Worm (Caenorhabditis elegans) whole organism, dauer: Measurements from ENCODE around the gene cpr-8.

Experiments used
- unc-62 ChIP-seq: sonication (generic microtip); optimal IDR thresholded peaks from 2 replicates; lab custom pipeline; 2017; ENCODE audit warnings: missing biosample characterization, missing genetic modification reagents, missing genetic modification characterization

The cpr-8 gene

DNA sequence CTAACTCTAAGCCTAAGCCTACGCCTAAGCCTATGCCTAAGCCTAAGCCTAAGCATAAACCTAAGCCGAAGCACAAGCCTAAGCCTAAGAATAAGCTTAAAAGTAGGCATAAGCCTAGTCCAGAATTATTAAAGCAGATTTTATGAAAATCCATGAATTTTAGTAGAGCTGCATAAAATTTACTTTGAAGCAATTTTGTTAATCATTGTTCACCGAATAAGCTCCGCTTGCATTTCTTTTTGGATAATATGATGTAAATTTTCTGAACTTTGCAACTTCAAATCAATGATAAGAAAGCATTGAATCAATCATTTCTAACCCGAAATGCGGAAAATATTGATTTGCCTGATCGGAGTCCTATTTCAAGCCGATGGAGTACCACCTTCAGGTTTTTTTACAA lies at the start of gene cpr-8:
TSS of gene cpr-8 (plus strand) at position 301 of the 400 bp plus-strand sequence.
- TF ChIP-seq unc-62 (GFP tag; lab: Kevin White, UChicago), result no peak

DNA sequence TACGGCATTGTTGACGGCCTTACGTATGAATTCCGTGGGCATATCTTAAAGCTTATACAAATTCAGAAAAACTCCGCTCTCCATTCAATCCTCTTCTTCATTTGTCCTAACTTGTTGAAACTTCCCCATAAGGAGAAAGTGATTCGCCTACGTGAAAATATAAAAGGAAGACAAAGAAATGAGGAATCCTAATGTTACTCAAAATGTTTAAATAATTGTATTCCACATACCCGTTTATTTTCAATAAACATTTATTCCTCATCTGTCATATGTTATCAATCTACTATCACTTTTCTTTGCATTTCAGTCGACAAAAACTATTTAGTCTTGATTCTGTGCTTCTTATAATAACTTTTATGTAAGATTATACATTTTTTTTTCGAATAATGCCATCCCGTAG lies 46.4 kb upstream of the cpr-8 start, which contains the start of gene clec-203:
TSS of gene clec-203 (plus strand) at position 301 of the 400 bp plus-strand sequence.
- no peak for TF ChIP-seq unc-62 (GFP tag; lab: Kevin White, UChicago)

DNA sequence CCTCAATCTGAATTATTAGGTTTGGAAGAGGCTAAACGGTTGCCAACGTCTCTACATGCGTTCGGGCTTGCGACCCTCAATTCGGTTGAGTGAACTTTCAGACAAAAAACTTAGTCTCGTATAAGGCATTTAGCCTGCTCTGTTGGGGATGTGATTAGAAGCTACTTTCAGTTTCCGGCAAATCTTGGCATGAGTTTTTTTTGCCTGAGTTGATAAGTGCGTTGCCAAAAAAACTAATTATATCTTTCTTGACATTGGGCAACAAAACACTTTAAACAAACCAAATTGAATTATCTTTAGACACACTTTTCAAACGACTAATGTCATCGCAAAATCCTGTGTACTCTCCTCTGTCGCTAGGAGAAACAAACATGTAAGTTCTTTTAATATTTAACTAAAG lies 42.0 kb upstream of the cpr-8 start, which contains the start of gene Y50D4B.4:
TSS of gene Y50D4B.4 (plus strand) at position 301 of the 400 bp plus-strand sequence.
- TF ChIP-seq unc-62 (GFP tag; lab: Kevin White, UChicago), result no peak

DNA sequence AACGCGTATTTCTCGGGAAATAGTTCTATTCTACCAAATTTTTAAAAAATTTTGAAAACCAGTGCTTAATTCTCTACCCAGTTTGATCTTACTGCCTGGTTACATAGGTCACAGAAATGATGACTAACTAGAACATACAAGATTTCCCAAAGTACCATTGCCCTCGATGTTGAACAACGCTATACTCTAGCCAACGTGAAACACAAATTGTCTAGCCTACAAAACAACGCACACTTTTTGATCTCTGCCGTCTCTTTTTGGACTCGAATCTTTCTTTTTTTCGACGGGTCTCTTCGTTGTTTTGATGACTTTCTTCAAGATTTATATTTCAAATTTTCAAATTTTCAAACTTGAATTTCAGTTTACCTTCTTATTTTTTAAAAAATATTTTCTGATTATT lies 34.1 kb upstream of the cpr-8 start, which contains the start of gene Y50D4B.2:
TSS of gene Y50D4B.2 (plus strand) at position 301 of the 400 bp plus-strand sequence.
- TF ChIP-seq unc-62 (GFP tag; lab: Kevin White, UChicago), result no peak

DNA sequence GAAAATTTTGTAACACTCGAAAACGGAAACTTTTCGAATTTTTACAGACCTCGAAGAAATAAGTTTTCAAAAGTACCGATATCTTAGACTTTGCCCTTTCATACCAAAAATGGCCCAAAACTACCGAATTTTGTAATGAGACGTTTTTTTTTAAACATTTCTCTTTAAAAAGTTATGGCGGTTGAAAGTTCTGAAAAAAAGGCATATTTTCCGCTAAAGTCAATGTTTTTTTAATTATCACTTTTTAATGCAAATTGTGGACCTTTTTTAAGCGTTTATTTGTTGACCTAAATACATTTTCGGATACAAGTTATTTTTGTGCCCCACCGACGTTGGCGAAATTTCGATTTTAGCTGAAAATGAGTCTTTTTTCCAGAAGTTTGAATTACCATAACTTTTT lies 31.8 kb upstream of the cpr-8 start:
- TF ChIP-seq unc-62 (GFP tag; lab: Kevin White, UChicago), result no peak

DNA sequence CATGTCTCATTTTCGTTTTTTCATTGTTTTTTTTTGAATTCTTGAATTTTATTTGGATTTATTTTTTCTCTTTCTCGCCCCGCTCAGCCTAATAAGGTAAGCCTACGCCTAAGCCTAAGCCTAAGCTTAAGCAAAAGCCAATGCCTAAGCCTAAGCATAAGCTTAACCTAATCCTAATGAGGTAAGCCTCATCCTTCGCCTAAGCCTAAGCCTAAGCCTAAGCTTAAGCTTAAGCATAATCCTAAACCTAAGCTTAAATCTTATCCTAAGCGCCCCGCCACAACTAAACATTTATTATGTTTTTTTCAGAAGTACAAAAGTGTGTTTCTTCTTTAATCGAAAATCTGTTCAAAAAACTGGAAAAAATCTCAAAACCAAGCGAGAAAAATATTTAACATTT lies 22.2 kb upstream of the cpr-8 start:
- no peak for TF ChIP-seq unc-62 (GFP tag; lab: Kevin White, UChicago)

DNA sequence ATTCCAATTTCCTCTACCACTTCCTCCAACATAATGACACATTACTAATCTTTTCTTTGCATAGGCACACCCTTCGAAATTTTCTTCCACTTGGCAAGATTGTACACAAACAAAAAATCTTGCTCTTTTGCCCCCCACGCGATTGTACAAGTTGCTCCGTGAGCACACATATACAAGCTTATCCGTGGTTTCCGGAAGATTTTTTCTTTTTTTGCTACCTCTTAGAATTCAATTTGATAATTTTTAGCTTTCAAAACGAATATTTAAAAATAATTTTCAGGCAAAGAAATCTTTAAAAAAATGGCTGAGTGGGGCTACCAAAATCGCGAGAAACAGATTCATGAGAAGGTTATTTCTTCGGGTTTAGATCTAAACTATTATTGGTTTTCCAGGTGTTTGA lies 21.7 kb upstream of the cpr-8 start, which contains the start of gene Y50D4B.1:
TSS of gene Y50D4B.1 (plus strand) at position 301 of the 400 bp plus-strand sequence.
- TF ChIP-seq unc-62 (GFP tag; lab: Kevin White, UChicago), result no peak

DNA sequence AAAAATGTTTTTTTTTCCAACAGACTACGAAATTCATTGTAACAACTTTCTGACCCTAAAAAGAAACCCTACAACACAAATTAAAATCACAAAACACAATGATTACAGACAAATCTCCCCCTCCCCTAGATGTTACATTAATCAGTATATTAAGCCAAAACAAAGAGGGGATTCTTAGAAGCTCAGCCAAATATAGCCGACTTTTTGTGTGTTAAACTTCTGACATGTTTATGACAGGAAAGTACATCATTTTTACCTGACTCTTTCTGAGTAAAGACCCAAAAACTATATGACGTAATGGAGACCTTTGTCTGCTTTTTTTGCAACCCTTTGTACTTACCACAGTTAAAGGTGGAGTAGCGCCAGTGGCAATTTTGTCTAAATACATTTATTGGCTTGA lies 14.3 kb upstream of the cpr-8 start:
- no peak for TF ChIP-seq unc-62 (GFP tag; lab: Kevin White, UChicago)

DNA sequence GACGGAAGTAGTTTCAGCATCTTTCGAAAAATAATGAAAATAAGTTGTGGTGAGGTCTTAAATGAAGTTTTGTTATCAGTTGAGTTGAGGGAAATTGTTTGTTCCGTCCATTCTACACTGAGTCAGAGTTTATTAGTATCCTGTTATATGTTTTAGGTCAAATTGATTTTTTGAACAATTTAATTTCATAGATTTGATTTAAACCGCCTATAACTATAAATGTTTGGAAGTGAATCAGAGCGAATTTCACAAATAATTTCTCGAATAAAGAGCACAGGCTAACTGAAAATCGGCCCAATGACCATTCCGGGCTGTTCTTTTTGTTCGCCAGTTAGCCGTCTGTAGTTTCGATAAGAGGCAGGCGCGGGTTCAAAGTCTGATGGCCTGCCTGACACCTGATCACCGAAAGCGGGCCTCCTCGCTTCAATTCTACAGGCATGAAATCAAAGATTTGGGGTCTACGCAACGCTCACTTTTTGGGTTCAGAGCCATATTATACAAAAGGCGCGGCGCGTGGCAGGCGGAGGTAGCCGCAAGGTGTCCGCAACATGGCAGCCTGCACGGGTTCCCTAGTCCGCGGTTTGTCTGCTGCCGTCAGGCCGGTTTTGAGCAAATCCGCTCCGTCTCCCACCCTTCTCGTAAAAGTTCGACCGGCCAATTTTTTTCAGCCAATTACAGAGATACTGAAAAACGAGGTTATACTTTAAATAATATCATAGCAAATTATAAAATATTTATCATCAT lies 2.4 kb upstream of the cpr-8 start, which contains the start of gene W07B8.4:
TSS of gene W07B8.4 (minus strand) at position 51 of the 744 bp plus-strand sequence.
- no peak for TF ChIP-seq unc-62 (GFP tag; lab: Kevin White, UChicago)

DNA sequence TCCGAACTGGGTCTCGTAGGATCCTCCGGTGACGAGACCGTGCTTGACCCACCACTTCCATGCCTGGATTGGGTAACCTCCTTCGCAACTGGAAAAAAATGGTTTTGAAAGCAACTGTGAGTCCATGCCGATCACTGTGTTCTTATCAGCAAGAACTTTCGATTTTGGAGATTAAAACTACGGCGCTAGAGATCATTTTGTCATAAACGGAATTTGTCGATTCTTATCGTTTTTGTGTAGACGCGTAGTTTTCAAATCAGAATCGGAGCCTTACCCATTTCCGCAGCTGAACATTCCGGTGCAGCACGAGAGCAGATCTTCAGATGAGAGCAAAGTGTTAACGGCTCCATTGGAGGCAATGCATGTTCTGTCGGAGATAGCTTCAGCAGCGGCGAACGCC lies 1.2 kb upstream of the cpr-8 start:
- no peak for TF ChIP-seq unc-62 (GFP tag; lab: Kevin White, UChicago)

DNA sequence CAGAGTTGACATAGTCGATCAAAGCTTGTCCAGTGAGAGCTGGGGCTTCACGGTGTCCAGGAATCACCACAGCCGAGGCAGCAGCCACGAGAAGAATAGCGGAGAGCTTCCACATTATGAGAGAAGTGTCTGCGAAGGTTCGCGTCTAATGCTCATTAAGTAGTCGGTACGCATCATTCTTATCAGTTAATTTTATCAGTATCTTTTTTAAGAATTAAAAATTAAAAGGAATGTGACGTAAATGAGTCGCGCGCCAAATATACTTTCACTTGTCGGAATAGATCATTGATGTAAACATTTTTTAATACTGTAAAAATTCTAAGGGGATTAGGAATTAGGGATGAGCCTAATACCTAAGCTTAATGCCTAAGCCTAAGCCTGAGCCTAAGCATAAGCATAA lies 562 bp upstream of the cpr-8 start, which contains the start of gene cpr-5:
TSS of gene cpr-5 (minus strand) at position 197 of the 400 bp plus-strand sequence.
- TF ChIP-seq unc-62 (GFP tag; lab: Kevin White, UChicago), result no peak

DNA sequence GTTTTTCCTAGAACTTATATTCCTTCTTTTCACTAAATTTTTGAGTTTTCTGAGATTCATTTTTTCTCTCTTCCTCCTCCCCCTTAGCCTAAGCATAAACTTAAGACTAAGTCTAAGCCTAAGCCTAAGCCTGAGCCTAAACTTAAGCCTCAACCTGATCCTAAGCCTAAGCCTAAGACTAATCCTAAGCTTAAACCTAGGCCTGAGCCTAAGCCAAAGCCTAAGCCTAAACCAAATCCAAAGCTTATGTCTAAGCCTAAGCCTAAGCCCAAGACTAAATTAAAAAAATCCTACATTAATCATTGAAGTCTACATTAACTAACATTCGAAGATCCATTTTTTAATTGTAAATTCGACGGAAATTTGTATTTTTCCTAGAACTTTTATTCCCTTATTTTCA lies 6.4 kb downstream of the cpr-8 start:
- no peak for TF ChIP-seq unc-62 (GFP tag; lab: Kevin White, UChicago)

DNA sequence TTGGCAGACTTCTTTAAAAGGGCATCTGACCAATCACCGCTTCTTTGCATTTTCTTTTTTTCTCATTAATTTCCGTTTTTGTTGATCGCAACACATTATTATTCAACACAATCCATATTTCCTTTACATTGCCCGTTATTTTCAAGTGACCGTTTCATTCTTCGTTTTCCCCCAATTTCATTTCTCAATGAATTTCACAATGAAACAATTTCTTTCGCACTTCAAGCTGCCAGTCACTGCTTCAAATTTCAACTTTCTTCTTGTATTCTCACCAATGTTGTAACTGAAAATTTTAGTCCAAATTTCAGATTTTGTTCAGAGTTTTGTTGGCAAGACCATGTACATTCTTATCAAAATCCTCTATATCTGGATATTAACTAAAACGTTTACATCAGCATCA lies 7.0 kb downstream of the cpr-8 start, which contains the start of gene cutl-22:
TSS of gene cutl-22 (plus strand) at position 301 of the 400 bp plus-strand sequence.
- TF ChIP-seq unc-62 (GFP tag; lab: Kevin White, UChicago), result no peak

DNA sequence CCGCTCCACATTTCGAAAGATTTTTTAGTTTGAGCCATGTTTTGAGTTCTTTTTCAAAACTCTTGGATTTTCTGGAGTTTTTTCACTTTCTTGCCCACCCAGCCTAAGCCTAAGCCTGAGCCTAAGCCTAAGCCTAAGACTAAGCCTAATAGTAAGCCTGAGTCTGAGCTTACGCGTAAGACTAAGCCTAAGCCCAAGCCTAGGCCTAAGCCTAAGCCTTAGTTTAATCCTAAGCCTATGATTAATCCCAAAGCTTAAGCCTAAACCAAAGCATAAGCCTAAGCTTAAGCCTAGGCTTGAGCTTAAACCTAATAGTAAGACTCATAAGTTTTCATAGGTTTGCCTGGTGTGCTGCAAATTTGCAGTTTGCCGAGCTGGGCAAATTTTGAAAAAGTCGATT lies 7.8 kb downstream of the cpr-8 start:
- TF ChIP-seq unc-62 (GFP tag; lab: Kevin White, UChicago), result no peak

DNA sequence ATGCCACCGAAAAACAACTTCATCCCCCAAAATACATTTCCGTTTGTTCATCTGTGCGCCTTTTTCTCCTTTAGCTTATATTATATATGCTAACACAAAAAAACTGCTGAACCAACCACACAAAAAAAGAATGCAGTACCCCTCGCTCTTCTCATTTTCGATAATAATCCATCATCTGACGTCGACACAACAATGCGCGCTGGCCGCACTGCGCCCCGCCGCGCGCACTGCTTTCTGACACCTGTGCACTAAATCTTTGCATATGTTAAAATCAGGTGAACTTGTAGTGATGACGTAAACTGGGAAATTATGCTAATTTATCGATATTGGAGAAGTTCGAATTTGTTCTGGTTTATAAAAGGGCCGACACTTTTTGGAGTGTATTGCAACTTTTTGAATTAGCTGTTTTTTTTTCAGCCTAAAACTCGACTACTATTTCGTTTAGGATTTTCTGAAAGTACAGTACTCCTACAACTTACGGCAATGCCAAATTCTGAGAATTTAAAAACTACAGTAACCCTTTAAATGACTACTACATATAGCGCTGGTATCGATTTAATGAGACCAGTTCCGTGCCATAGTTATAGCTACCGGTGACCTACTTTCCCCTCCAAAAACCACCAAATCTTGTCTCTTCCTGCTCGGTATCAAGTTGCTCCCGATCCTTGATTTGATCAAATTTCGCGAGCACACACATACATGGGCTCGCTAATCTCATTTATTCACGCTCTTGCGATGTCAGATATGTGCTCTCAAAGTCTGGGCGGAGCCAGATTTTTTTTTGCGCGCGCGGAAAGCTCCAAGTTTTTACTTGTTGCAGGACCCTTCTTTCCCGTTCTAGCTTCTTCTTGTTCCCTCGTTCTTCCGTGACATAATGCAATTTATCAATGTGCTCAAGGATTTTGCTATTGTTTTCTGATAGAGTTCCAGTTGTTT lies 15.6 kb downstream of the cpr-8 start:
- TF ChIP-seq unc-62 (GFP tag; lab: Kevin White, UChicago), result no peak

DNA sequence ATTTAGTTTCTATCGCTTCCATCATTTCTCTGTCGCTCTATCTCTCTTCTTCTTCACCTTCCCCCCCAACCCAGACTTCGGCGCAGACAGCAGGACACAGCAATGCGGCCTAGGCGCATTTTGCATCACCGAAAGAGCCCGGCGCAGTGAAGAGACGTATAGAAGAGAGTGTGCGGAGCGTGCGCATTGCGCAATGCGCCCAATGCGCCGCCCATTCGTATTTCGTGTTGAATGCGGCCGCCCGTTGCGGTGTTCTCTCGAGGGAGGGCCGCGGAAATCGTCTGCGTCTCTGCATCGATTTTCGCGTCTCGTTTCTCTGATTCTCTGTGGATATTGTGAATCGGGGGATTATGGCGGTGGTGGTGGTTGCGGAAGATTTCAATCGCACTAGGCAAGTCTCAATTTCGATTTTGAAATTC lies 16.9 kb downstream of the cpr-8 start:
- no peak for TF ChIP-seq unc-62 (GFP tag; lab: Kevin White, UChicago)
